Worm (Caenorhabditis elegans) whole organism, L4 larva: Measurements from ENCODE around the gene F15B9.11.

ENCODE experiments used
- F44E2.7 ChIP-seq: fragments of 200-800 bp; sonication (Bioruptor generic); IDR thresholded peaks from 2 replicates; pipeline ENCODE4 v2.1.2; 2022; ENCODE audit warnings: missing genetic modification characterization, missing compliant biosample characterization
- F49E8.2 ChIP-seq: sonication (generic microtip); optimal IDR thresholded peaks from 2 replicates; lab custom pipeline; 2016; ENCODE audit warnings: missing compliant biosample characterization, mild to moderate bottlenecking, missing genetic modification characterization, borderline replicate concordance
- T20F7.1 ChIP-seq: fragments of 200-800 bp; sonication (Bioruptor generic); optimal IDR thresholded peaks from 2 replicates; lab custom pipeline; 2018; ENCODE audit warnings: mild to moderate bottlenecking, missing genetic modification characterization, missing compliant biosample characterization
- Y105C5A.15 ChIP-seq: fragments of 200-800 bp; sonication (Bioruptor generic); IDR thresholded peaks from 2 replicates; pipeline ENCODE4 v1.3.6; 2022; ENCODE audit warnings: missing genetic modification characterization, missing compliant biosample characterization
- Y5F2A.4 ChIP-seq: fragments of 200-800 bp; sonication (Bioruptor generic); optimal IDR thresholded peaks from 2 replicates; lab custom pipeline; 2018; ENCODE audit warnings: mild to moderate bottlenecking, missing genetic modification characterization, missing compliant biosample characterization
- ZK546.5 ChIP-seq, 2 experiments: sonication (generic microtip); optimal IDR thresholded peaks; 2 replicates each; lab custom pipeline; 2017; ENCODE audit warnings: missing biosample characterization in 2 of 2, missing genetic modification characterization in 2 of 2
- ama-1 ChIP-seq: fragments of 150-350 bp; optimal IDR thresholded peaks from 2 replicates; lab custom pipeline; 2014; ENCODE audit warnings: inconsistent platforms, mixed read lengths
- ceh-28 ChIP-seq: fragments of 150-350 bp; optimal IDR thresholded peaks from 2 replicates; lab custom pipeline; 2014; ENCODE audit warnings: missing biosample characterization, missing genetic modification reagents, missing genetic modification characterization
- ceh-32 ChIP-seq: sonication (generic microtip); optimal IDR thresholded peaks from 2 replicates; lab custom pipeline; 2016; ENCODE audit warnings: mild to moderate bottlenecking, missing genetic modification characterization, missing compliant biosample characterization; ENCODE audit not compliant: poor library complexity
- daf-16 ChIP-seq, 3 experiments: sonication (generic microtip); optimal IDR thresholded peaks; 2 replicates each; lab custom pipeline; 2016 to 2017; ENCODE audit warnings: missing genetic modification characterization in 3 of 3, missing genetic modification reagents in 3 of 3, mild to moderate bottlenecking in 2 of 3, missing compliant biosample characterization in 2 of 3, missing biosample characterization in 1 of 3, moderate library complexity in 1 of 3
- daf-19 ChIP-seq: fragments of 200-800 bp; sonication (Bioruptor generic); conservative IDR thresholded peaks from 2 replicates; pipeline ENCODE4 v1.3.6; 2022; ENCODE audit warnings: missing genetic modification characterization, missing compliant biosample characterization
- dmd-6 ChIP-seq: fragments of 200-800 bp; sonication (Bioruptor generic); IDR thresholded peaks from 2 replicates; pipeline ENCODE4 v1.3.6; 2022; ENCODE audit warnings: missing genetic modification reagents, missing genetic modification characterization, missing compliant biosample characterization
- dmd-9 ChIP-seq: fragments of 200-800 bp; sonication (Bioruptor generic); IDR thresholded peaks from 2 replicates; pipeline ENCODE4 v1.3.6; 2022; ENCODE audit warnings: missing genetic modification reagents, missing genetic modification characterization, missing compliant biosample characterization
- dpl-1 ChIP-seq: fragments of 150-350 bp; optimal IDR thresholded peaks from 2 replicates; lab custom pipeline; 2014; ENCODE audit warnings: missing biosample characterization, missing genetic modification reagents, missing genetic modification characterization
- fkh-10 ChIP-seq: fragments of 150-350 bp; optimal IDR thresholded peaks from 2 replicates; lab custom pipeline; 2014; ENCODE audit warnings: missing biosample characterization, missing genetic modification reagents, missing genetic modification characterization
- hif-1 ChIP-seq, 2 experiments: sonication (generic microtip); optimal IDR thresholded peaks; 2 replicates each; lab custom pipeline; 2016 to 2017; ENCODE audit warnings: missing compliant biosample characterization in 2 of 2, missing genetic modification characterization in 2 of 2, missing genetic modification reagents in 2 of 2, missing genotype in 2 of 2, mild to moderate bottlenecking in 1 of 2
- hlh-11 ChIP-seq: fragments of 200-800 bp; sonication (Bioruptor generic); optimal IDR thresholded peaks from 2 replicates; lab custom pipeline; 2018; ENCODE audit warnings: mild to moderate bottlenecking, missing genetic modification characterization, missing compliant biosample characterization
- hlh-30 ChIP-seq: sonication (generic microtip); optimal IDR thresholded peaks from 2 replicates; lab custom pipeline; 2017; ENCODE audit warnings: antibody characterized with exemption, mild to moderate bottlenecking, missing genetic modification characterization, missing compliant biosample characterization; ENCODE audit not compliant: insufficient read depth
- jun-1 ChIP-seq: fragments of 150-350 bp; optimal IDR thresholded peaks from 2 replicates; lab custom pipeline; 2014; ENCODE audit warnings: missing biosample characterization, missing genetic modification reagents, missing genetic modification characterization
- lim-7 ChIP-seq: fragments of 200-800 bp; sonication (Bioruptor generic); IDR thresholded peaks from 2 replicates; pipeline ENCODE4 v1.3.6; 2022; ENCODE audit warnings: missing genetic modification characterization, missing compliant biosample characterization
- lin-1 ChIP-seq: fragments of 200-800 bp; sonication (Bioruptor generic); IDR thresholded peaks from 2 replicates; pipeline ENCODE4 v1.3.6; 2022; ENCODE audit warnings: missing genetic modification reagents, missing genetic modification characterization, missing compliant biosample characterization
- lin-29 ChIP-seq: fragments of 200-800 bp; sonication (Bioruptor generic); IDR thresholded peaks from 2 replicates; pipeline ENCODE4 v1.3.6; 2022; ENCODE audit warnings: missing genetic modification reagents, missing genetic modification characterization, missing compliant biosample characterization
- lir-3 ChIP-seq: sonication (generic microtip); optimal IDR thresholded peaks from 2 replicates; lab custom pipeline; 2016; ENCODE audit warnings: mild to moderate bottlenecking, missing genetic modification characterization, missing compliant biosample characterization
- lsy-2 ChIP-seq, 2 experiments: fragments of 150-350 bp in 1 of 2; sonication (generic microtip) in 1 of 2; optimal IDR thresholded peaks; 2 replicates each; lab custom pipeline; 2014 to 2017; ENCODE audit warnings: missing biosample characterization in 2 of 2, missing genetic modification characterization in 2 of 2
- madf-5 ChIP-seq, 2 experiments: fragments of 200-800 bp; sonication (Bioruptor generic); IDR thresholded peaks; 2 replicates each; pipeline ENCODE4 v1.3.6; 2022; ENCODE audit warnings: missing compliant biosample characterization in 2 of 2, missing genetic modification characterization in 2 of 2
- mep-1 ChIP-seq: fragments of 150-350 bp; sonication (generic microtip); optimal IDR thresholded peaks from 3 replicates; lab custom pipeline; 2014; ENCODE audit warnings: missing biosample characterization, missing genetic modification characterization
- mes-2 ChIP-seq: sonication (generic microtip); optimal IDR thresholded peaks from 2 replicates; lab custom pipeline; 2016; ENCODE audit warnings: missing genotype, mild to moderate bottlenecking, missing genetic modification characterization, missing compliant biosample characterization; ENCODE audit not compliant: poor library complexity, severe bottlenecking
- nhr-102 ChIP-seq: sonication (generic microtip); optimal IDR thresholded peaks from 2 replicates; lab custom pipeline; 2016; ENCODE audit warnings: mild to moderate bottlenecking, missing genetic modification characterization, moderate library complexity, missing compliant biosample characterization
- nhr-111 ChIP-seq: fragments of 200-800 bp; sonication (Bioruptor generic); optimal IDR thresholded peaks from 2 replicates; lab custom pipeline; 2018; ENCODE audit warnings: mild to moderate bottlenecking, missing genetic modification characterization, missing compliant biosample characterization
- nhr-41 ChIP-seq: fragments of 200-800 bp; sonication (Bioruptor generic); IDR thresholded peaks from 2 replicates; pipeline ENCODE4 v1.3.6; 2022; ENCODE audit warnings: missing genetic modification reagents, missing genetic modification characterization, missing compliant biosample characterization
- nhr-76 ChIP-seq: fragments of 150-350 bp; optimal IDR thresholded peaks from 2 replicates; lab custom pipeline; 2014; ENCODE audit warnings: missing biosample characterization, missing genetic modification characterization
- pha-4 ChIP-seq, 2 experiments: fragments of 150-350 bp in 1 of 2; fragments of 200-800 bp in 1 of 2; sonication (Bioruptor generic) in 1 of 2; IDR thresholded peaks in 1 of 2; optimal IDR thresholded peaks in 1 of 2; 2 replicates each; pipeline versions ENCODE4 v1.3.6 to Lab custom; 2014 to 2022; ENCODE audit warnings: missing genetic modification characterization in 2 of 2, missing genetic modification reagents in 2 of 2, missing biosample characterization in 1 of 2, missing compliant biosample characterization in 1 of 2
- rbr-2 ChIP-seq: sonication (generic microtip); optimal IDR thresholded peaks from 2 replicates; lab custom pipeline; 2016; ENCODE audit warnings: missing genotype, missing genetic modification characterization, missing compliant biosample characterization
- set-16 ChIP-seq: fragments of 200-800 bp; sonication (Bioruptor generic); IDR thresholded peaks from 2 replicates; pipeline ENCODE4 v1.3.6; 2022; ENCODE audit warnings: missing genetic modification reagents, missing genetic modification characterization, missing compliant biosample characterization
- tag-97 ChIP-seq: fragments of 200-800 bp; sonication (Bioruptor generic); IDR thresholded peaks from 2 replicates; pipeline ENCODE4 v1.3.6; 2022; ENCODE audit warnings: missing genetic modification characterization, missing compliant biosample characterization
- unc-62 ChIP-seq, 3 experiments: fragments of 150-350 bp in 1 of 3; sonication (generic microtip); optimal IDR thresholded peaks in 2 of 3; peaks in 1 of 3; 1 replicate in 1 of 3; 2 replicates in 2 of 3; lab custom pipeline; 2014 to 2017; ENCODE audit warnings: missing biosample characterization in 3 of 3, missing genetic modification characterization in 3 of 3, missing genetic modification reagents in 3 of 3, missing genotype in 1 of 3
- zip-11 ChIP-seq: fragments of 200-800 bp; sonication (Bioruptor generic); IDR thresholded peaks from 2 replicates; pipeline ENCODE4 v1.3.6; 2022; ENCODE audit warnings: missing genetic modification characterization, missing compliant biosample characterization
- zip-2 ChIP-seq: fragments of 150-350 bp; optimal IDR thresholded peaks from 2 replicates; lab custom pipeline; 2014; ENCODE audit warnings: missing biosample characterization, missing genetic modification characterization

F15B9.11 gene

ce11 chrV:13036466-13036865, 43.8 kb upstream of the F15B9.11 start, which contains the start of gene W07G4.2:
Gene W07G4.2 (minus strand): TSS chrV:13036566.
- no peak for TF ChIP-seq lin-1 (GFP tag; lab: Robert Waterston, UW)
- no peak for TF ChIP-seq nhr-76

- TF ChIP-seq ceh-28 (tag; lab: Kevin White, UChicago) (no peak), lsy-2 (tag; optimal IDR thresholded peaks at IDR 0.05; lab: Kevin White, UChicago) (no peak), madf-5 (GFP tag; IDR thresholded peaks at IDR 0.05; lab: Robert Waterston, UW) (no peak), hlh-11 (tag; lab: Kevin White, UChicago) (no peak), hlh-30 (no peak), Y5F2A.4 (GFP tag; lab: Kevin White, UChicago) (no peak), dmd-9 (GFP tag; lab: Robert Waterston, UW) (no peak), ama-1 (lab: Kevin White, UChicago) (no peak), zip-11 (GFP tag; lab: Robert Waterston, UW) (no peak), jun-1 (tag; lab: Kevin White, UChicago) (no peak), zip-2 (no peak), hif-1 (tag; optimal IDR thresholded peaks at IDR 0.05; lab: Kevin White, UChicago) (no peak), nhr-41 (no peak), T20F7.1 (GFP tag; lab: Kevin White, UChicago) (no peak), rbr-2 (tag; lab: Kevin White, UChicago) (no peak), daf-19 (GFP tag; lab: Robert Waterston, UW) (no peak), ceh-32 (tag; lab: Kevin White, UChicago) (no peak), F49E8.2 (tag; lab: Kevin White, UChicago) (no peak), F44E2.7 (GFP tag; lab: Robert Waterston, UW) (no peak), lin-29 (GFP tag; lab: Robert Waterston, UW) (no peak)
- TF ChIP-seq, all 104 proteins: peak for 0
These were observed 41.9 kb upstream of the F15B9.11 start, which contains the start of gene W07G4.7 for ce11 chrV:13034604-13035003. Gene W07G4.7 (minus strand): TSS chrV:13034704.

ce11 chrV:13033223-13033622, 40.5 kb upstream of the F15B9.11 start, which contains the start of gene W07G4.1:
Gene W07G4.1 (plus strand): TSS chrV:13033523.
- no peak for TF ChIP-seq unc-62 (GFP tag; optimal IDR thresholded peaks at IDR 0.05 in 1 of 2; lab: Kevin White, UChicago)
- TF ChIP-seq unc-62 (tag; optimal IDR thresholded peaks at IDR 0.05; lab: Kevin White, UChicago), result no peak
- TF ChIP-seq set-16 (GFP tag; lab: Robert Waterston, UW), result no peak
- TF ChIP-seq mep-1 (tag; lab: Kevin White, UChicago), result no peak
- no peak for TF ChIP-seq Y105C5A.15 (GFP tag; lab: Robert Waterston, UW)
- TF ChIP-seq dpl-1 (GFP tag; lab: Kevin White, UChicago), result no peak
- no peak for TF ChIP-seq lim-7
- TF ChIP-seq mes-2 (tag; lab: Kevin White, UChicago), result no peak
- no peak for TF ChIP-seq daf-16 (GFP tag; optimal IDR thresholded peaks at IDR 0.05; lab: Kevin White, UChicago)
- TF ChIP-seq daf-16 (tag; optimal IDR thresholded peaks at IDR 0.05; lab: Kevin White, UChicago), result no peak
- no peak for TF ChIP-seq nhr-102
- no peak for TF ChIP-seq lsy-2 (tag; optimal IDR thresholded peaks at IDR 0.05; lab: Kevin White, UChicago)
- TF ChIP-seq lir-3 (tag; lab: Kevin White, UChicago), result no peak
- TF ChIP-seq dmd-6 (GFP tag; lab: Robert Waterston, UW), result no peak
- no peak for TF ChIP-seq ceh-32 (tag; lab: Kevin White, UChicago)
- TF ChIP-seq nhr-111 (GFP tag; lab: Kevin White, UChicago), result no peak
- TF ChIP-seq ZK546.5 (tag; optimal IDR thresholded peaks at IDR 0.05; lab: Kevin White, UChicago), result no peak
- no peak for TF ChIP-seq hif-1 (tag; optimal IDR thresholded peaks at IDR 0.05; lab: Kevin White, UChicago)
- no peak for TF ChIP-seq fkh-10
- no peak for TF ChIP-seq tag-97 (GFP tag; lab: Robert Waterston, UW)
- TF ChIP-seq pha-4 (GFP tag; IDR thresholded peaks at IDR 0.05; lab: Robert Waterston, UW), result no peak
- TF ChIP-seq pha-4 (tag; optimal IDR thresholded peaks at IDR 0.05; lab: Kevin White, UChicago), result no peak
